Worm (Caenorhabditis elegans) whole organism, L1 larva: ENCODE data around the gene enol-1.

Source experiments
- fkh-8 ChIP-seq: sonication (generic microtip); optimal IDR thresholded peaks from 2 replicates; lab custom pipeline; 2016; ENCODE audit warnings: mild to moderate bottlenecking, missing genetic modification characterization, missing compliant biosample characterization
- mab-9 ChIP-seq: fragments of 200-800 bp; sonication (Bioruptor generic); IDR thresholded peaks from 2 replicates; pipeline ENCODE4 v1.3.6; 2022; ENCODE audit warnings: missing genetic modification reagents, missing genetic modification characterization, missing compliant biosample characterization
- mdl-1 ChIP-seq, 2 experiments: fragments of 150-350 bp; optimal IDR thresholded peaks; 2 replicates each; lab custom pipeline; 2014 to 2017; ENCODE audit warnings: missing biosample characterization in 2 of 2, missing genetic modification characterization in 2 of 2, inconsistent platforms in 1 of 2
- pqm-1 ChIP-seq: sonication (generic microtip); optimal IDR thresholded peaks from 3 replicates; lab custom pipeline; 2017; ENCODE audit warnings: missing biosample characterization, missing genetic modification characterization
- snpc-4 ChIP-seq: fragments of 150-350 bp; optimal IDR thresholded peaks from 2 replicates; lab custom pipeline; 2014; ENCODE audit warnings: missing biosample characterization, missing genetic modification characterization
- unc-130 ChIP-seq: fragments of 150-350 bp; optimal IDR thresholded peaks from 2 replicates; lab custom pipeline; 2017; ENCODE audit warnings: missing biosample characterization, missing genetic modification characterization, inconsistent platforms

DNA sequence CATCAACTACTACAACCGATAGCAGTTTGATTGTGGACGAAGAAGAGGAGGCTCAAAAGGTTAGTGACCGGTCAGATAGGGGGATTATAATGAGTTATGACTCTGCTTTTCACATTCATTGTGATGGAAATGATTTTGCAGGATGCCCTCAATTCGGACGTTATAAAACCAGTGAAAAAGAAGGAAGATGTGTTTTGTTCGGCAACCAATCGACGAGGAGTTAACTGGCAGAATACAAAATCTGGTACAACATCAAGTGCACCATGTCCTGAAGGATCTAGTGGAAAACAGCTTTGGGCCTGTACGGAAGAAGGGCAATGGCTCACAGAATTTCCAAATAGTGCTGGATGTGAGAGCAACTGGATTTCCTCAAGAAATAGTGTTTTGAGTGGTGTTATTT is 26.9 kb upstream of the enol-1 start:
- TF ChIP-seq unc-130 (tag; lab: Kevin White, UChicago) = no peak
- TF ChIP-seq snpc-4 = no peak
- no peak for TF ChIP-seq fkh-8 (tag; lab: Kevin White, UChicago)
- no peak for TF ChIP-seq pqm-1 (tag; lab: Kevin White, UChicago)
- TF ChIP-seq mdl-1 (tag; optimal IDR thresholded peaks at IDR 0.05; lab: Kevin White, UChicago) = no peak
- no peak for TF ChIP-seq mab-9 (GFP tag; lab: Robert Waterston, UW)
